Fruit fly (Drosophila melanogaster): ENCODE results near the gene CG3402.

Gene CG3402

DNA sequence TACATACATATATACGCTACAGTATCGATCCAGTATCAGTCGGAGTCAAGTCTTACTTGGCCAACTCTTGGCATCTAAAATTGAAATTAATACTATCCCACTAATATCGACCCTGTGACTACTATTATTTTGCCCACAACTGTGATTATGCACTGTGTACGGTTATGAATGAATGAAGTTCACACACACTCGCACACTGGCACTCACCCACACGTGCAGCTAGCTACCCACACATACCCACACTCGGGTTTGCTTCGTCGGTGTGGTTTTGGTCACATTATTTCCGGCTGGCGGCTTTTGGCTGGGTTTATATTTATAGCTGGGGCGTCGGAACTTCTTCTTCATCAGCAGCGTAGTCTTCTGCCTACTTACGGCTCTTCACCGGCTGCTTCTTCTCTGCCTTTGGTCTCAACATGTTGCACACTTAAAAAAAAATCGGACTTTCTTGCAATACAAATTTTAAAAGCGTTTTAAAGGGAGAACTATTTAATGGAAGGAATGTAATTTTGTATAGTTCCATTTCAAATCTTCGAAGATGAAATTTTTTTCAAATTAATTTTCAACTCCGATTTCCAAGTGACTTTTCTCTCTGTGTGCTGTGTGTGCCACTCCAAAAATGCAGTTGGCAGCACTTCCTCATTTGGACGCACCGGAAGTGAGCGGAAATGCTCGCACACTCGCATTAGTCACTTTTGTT, 18.2 kb downstream of the CG3402 start (continued):
- TF ChIP-seq H15 (GFP tag; IDR thresholded peaks at IDR 0.05) (peak; percentile 92), Mes4 (GFP tag; optimal IDR thresholded peaks at IDR 0.05) (peak; percentile 93), Fer2 (tag; optimal IDR thresholded peaks at IDR 0.05) (peak; percentile 50), Sry-β (GFP tag; optimal IDR thresholded peaks at IDR 0.05) (peak; percentile 58), CG7987 (GFP tag; optimal IDR thresholded peaks at IDR 0.05) (peak; percentile 40), kay (GFP tag; optimal IDR thresholded peaks at IDR 0.05) (peak; percentile 72), cato (GFP tag; optimal IDR thresholded peaks at IDR 0.05; ENCODE audit: borderline replicate concordance) (peak; percentile 90), CG9437 (GFP tag; optimal IDR thresholded peaks at IDR 0.05) (peak; percentile 82), NC2β (GFP tag; optimal IDR thresholded peaks at IDR 0.05) (peak; percentile 91), corto (GFP tag; optimal IDR thresholded peaks at IDR 0.05) (peak; percentile 3), nau (GFP tag; optimal IDR thresholded peaks at IDR 0.05) (peak; percentile 88), peb (GFP tag; IDR thresholded peaks at IDR 0.05) (peak; percentile 85), cg (GFP tag; optimal IDR thresholded peaks at IDR 0.05) (peak; percentile 65), Opbp (GFP tag; IDR thresholded peaks at IDR 0.05; ENCODE audit: partially characterized antibody) (no peak), Sox102F (GFP tag; optimal IDR thresholded peaks at IDR 0.05) (peak; percentile 95), CG14710 (tag; optimal IDR thresholded peaks at IDR 0.05) (peak; percentile 95), Trl (optimal IDR thresholded peaks at IDR 0.05) (no peak), Trl (GFP tag; optimal IDR thresholded peaks at IDR 0.05) (peak; percentile 94), phol (tag; optimal IDR thresholded peaks at IDR 0.05) (peak; percentile 94), inv (GFP tag; IDR thresholded peaks at IDR 0.05; ENCODE audit: partially characterized antibody) (no peak), hkb (optimal IDR thresholded peaks at IDR 0.05) (no peak), hkb (GFP tag; IDR thresholded peaks at IDR 0.05) (peak; percentile 90), CG1602 (GFP tag; optimal IDR thresholded peaks at IDR 0.05) (peak; percentile 92), jing (GFP tag; optimal IDR thresholded peaks at IDR 0.05) (peak; percentile 88), lilli (GFP tag; optimal IDR thresholded peaks at IDR 0.05) (peak; percentile 86), cad (GFP tag; optimal IDR thresholded peaks at IDR 0.05) (no peak), Dbx (GFP tag; IDR thresholded peaks at IDR 0.05) (no peak; the same call in 2 of the 3 replicates), sima (GFP tag; optimal IDR thresholded peaks at IDR 0.05) (peak; percentile 76), zfh1 (GFP tag; IDR thresholded peaks at IDR 0.05) (peak; percentile 95), CG43689 (GFP tag; IDR thresholded peaks at IDR 0.05) (peak; percentile 79), CG18476 (GFP tag; optimal IDR thresholded peaks at IDR 0.05) (peak; percentile 84), CG17385 (GFP tag; optimal IDR thresholded peaks at IDR 0.05) (peak; percentile 91), insv (GFP tag; optimal IDR thresholded peaks at IDR 0.05) (peak; percentile 27 to 59), BEAF-32 (GFP tag; optimal IDR thresholded peaks at IDR 0.05) (no peak), CG13123 (GFP tag; optimal IDR thresholded peaks at IDR 0.05) (peak; percentile 92), exex (tag; optimal IDR thresholded peaks at IDR 0.05) (no peak), nmo (GFP tag; optimal IDR thresholded peaks at IDR 0.05) (peak; percentile 96), ttk (GFP tag; IDR thresholded peaks at IDR 0.05) (peak; percentile 92), Oli (tag; optimal IDR thresholded peaks at IDR 0.05) (peak; percentile 94), fd3F (GFP tag; optimal IDR thresholded peaks at IDR 0.05) (peak; percentile 66), CG9609 (GFP tag; optimal IDR thresholded peaks at IDR 0.05) (peak; percentile 95), CG14014 (GFP tag; IDR thresholded peaks at IDR 0.05) (peak; percentile 77), CG2120 (GFP tag; optimal IDR thresholded peaks at IDR 0.05) (peak; percentile 60), CG13894 (tag; optimal IDR thresholded peaks at IDR 0.05) (no peak), CG14860 (GFP tag; IDR thresholded peaks at IDR 0.05; ENCODE audit: partially characterized antibody) (no peak), CG2889 (GFP tag; IDR thresholded peaks at IDR 0.05) (peak; percentile 64; the same call in 1 of the 3 replicates), ro (GFP tag; IDR thresholded peaks at IDR 0.05) (peak; percentile 83), gt (GFP tag; IDR thresholded peaks at IDR 0.05) (peak; percentile 82), sug (tag; optimal IDR thresholded peaks at IDR 0.05) (no peak), H2.0 (GFP tag; IDR thresholded peaks at IDR 0.05) (peak; percentile 90)

All from whole organism, embryonic.